Fruit fly (Drosophila melanogaster): ENCODE measurements around the gene CG6959.

DNA sequence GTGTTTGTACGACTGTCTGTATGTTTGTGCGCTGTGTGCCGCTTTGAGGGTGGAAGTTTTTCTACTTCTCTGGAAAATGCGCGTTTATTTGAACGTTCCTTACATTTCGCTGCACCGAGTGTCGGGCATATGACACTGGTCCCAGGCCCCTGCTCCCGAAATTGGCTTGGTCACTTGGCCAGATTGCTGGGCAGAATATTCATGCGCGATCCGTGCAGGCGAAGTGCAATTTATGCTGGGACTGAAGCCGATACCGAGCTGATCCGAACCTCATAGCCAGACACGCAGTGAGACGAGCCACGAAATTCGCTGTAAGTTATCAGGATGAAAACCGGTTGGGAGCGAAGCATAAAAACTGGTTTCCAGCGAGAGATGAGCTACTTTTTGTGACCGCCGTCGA lies 90.4 kb downstream of the CG6959 start:
- TF ChIP-seq cnc (optimal IDR thresholded peaks at IDR 0.05) (no peak), CG12768 (GFP tag; optimal IDR thresholded peaks at IDR 0.05) (no peak), Crg-1 (GFP tag; optimal IDR thresholded peaks at IDR 0.05) (no peak), tj (GFP tag; optimal IDR thresholded peaks at IDR 0.05) (no peak), CG5204 (GFP tag; optimal IDR thresholded peaks at IDR 0.05) (no peak), Clk (GFP tag; optimal IDR thresholded peaks at IDR 0.05) (no peak), Mnt (GFP tag; optimal IDR thresholded peaks at IDR 0.05) (no peak), ovo (GFP tag; optimal IDR thresholded peaks at IDR 0.05) (no peak), bab1 (GFP tag; optimal IDR thresholded peaks at IDR 0.05) (no peak), pad (GFP tag; optimal IDR thresholded peaks at IDR 0.05) (no peak)
